Fruit fly (Drosophila melanogaster): ENCODE data around the gene nej.

Gene nej

dm6 chrX:9658095-9658838, 28.6 kb downstream of the nej start (continued):
- TF ChIP-seq ind (GFP tag; optimal IDR thresholded peaks at IDR 0.05) = no peak
- no peak for TF ChIP-seq ap (GFP tag; IDR thresholded peaks at IDR 0.05)
- peak; percentile 44 for TF ChIP-seq gcm (GFP tag; optimal IDR thresholded peaks at IDR 0.05)
- no peak for TF ChIP-seq CG7357 (GFP tag; IDR thresholded peaks at IDR 0.05)
- TF ChIP-seq gem (tag; optimal IDR thresholded peaks at IDR 0.05) = peak; percentile 13
- TF ChIP-seq CG8924 (tag; optimal IDR thresholded peaks at IDR 0.05) = no peak
- peak; percentile 31 for TF ChIP-seq oc (tag; optimal IDR thresholded peaks at IDR 0.05)
- TF ChIP-seq Poxn (GFP tag; IDR thresholded peaks at IDR 0.05) = no peak
- TF ChIP-seq tll (GFP tag; optimal IDR thresholded peaks at IDR 0.05) = no peak
- TF ChIP-seq Sox100B (GFP tag; optimal IDR thresholded peaks at IDR 0.05) = no peak
- peak; percentile 4 for TF ChIP-seq nmo (GFP tag; optimal IDR thresholded peaks at IDR 0.05)
- TF ChIP-seq cato (GFP tag; optimal IDR thresholded peaks at IDR 0.05; ENCODE audit: borderline replicate concordance) = no peak
- no peak for TF ChIP-seq tna (GFP tag; IDR thresholded peaks at IDR 0.05; ENCODE audit: partially characterized antibody)
- peak; percentile 45 for TF ChIP-seq gsb-n (tag; optimal IDR thresholded peaks at IDR 0.05)
- no peak for TF ChIP-seq CG4730 (GFP tag; IDR thresholded peaks at IDR 0.05)
- TF ChIP-seq Pdp1 (GFP tag; optimal IDR thresholded peaks at IDR 0.05) = peak in 1 of 2 experiments; percentile 3
- peak; percentile 93 for TF ChIP-seq Blimp-1 (GFP tag; optimal IDR thresholded peaks at IDR 0.05)
- no peak for TF ChIP-seq CG10431 (GFP tag; optimal IDR thresholded peaks at IDR 0.05)
- TF ChIP-seq mld (GFP tag; IDR thresholded peaks at IDR 0.05; ENCODE audit: partially characterized antibody) = 0 out of 3 replicates have a peak, but pooled peaks have one; percentile 6
- TF ChIP-seq MESR4 (GFP tag; optimal IDR thresholded peaks at IDR 0.05) = no peak
- TF ChIP-seq CG18764 (GFP tag; optimal IDR thresholded peaks at IDR 0.05) = no peak
- TF ChIP-seq Hmr (GFP tag; optimal IDR thresholded peaks at IDR 0.05) = no peak
- TF ChIP-seq bab2 (GFP tag; optimal IDR thresholded peaks at IDR 0.05) = no peak
- TF ChIP-seq lilli (GFP tag; optimal IDR thresholded peaks at IDR 0.05) = no peak
- TF ChIP-seq CG3163 (GFP tag; optimal IDR thresholded peaks at IDR 0.05) = no peak
- TF ChIP-seq luna (GFP tag; optimal IDR thresholded peaks at IDR 0.05) = no peak
- TF ChIP-seq Nf-YB (GFP tag; optimal IDR thresholded peaks at IDR 0.05) = no peak
- no peak for TF ChIP-seq CG9437 (GFP tag; optimal IDR thresholded peaks at IDR 0.05)
- TF ChIP-seq eve (GFP tag; optimal IDR thresholded peaks at IDR 0.05) = peak in 1 of 2 experiments; percentile 1
- TF ChIP-seq unpg (GFP tag; optimal IDR thresholded peaks at IDR 0.05) = no peak
- TF ChIP-seq lab (GFP tag; optimal IDR thresholded peaks at IDR 0.05) = no peak
- no peak for TF ChIP-seq sqz (GFP tag; optimal IDR thresholded peaks at IDR 0.05)
- TF ChIP-seq CG7786 (GFP tag; optimal IDR thresholded peaks at IDR 0.05) = no peak
- no peak for TF ChIP-seq CG4328 (GFP tag; optimal IDR thresholded peaks at IDR 0.05)
- TF ChIP-seq CG12236 (GFP tag; optimal IDR thresholded peaks at IDR 0.05) = no peak
- TF ChIP-seq kah (GFP tag; optimal IDR thresholded peaks at IDR 0.05) = peak; percentile 28
- no peak for TF ChIP-seq CG12155 (GFP tag; optimal IDR thresholded peaks at IDR 0.05)
- TF ChIP-seq da (GFP tag; optimal IDR thresholded peaks at IDR 0.05) = no peak
- no peak for TF ChIP-seq toy (GFP tag; IDR thresholded peaks at IDR 0.05)
- TF ChIP-seq CG11398 (GFP tag; optimal IDR thresholded peaks at IDR 0.05) = no peak
- TF ChIP-seq CG17829 (tag; optimal IDR thresholded peaks at IDR 0.05) = no peak
- no peak for TF ChIP-seq gfzf (GFP tag; optimal IDR thresholded peaks at IDR 0.05)
- no peak for TF ChIP-seq sens-2 (GFP tag; IDR thresholded peaks at IDR 0.05)
- TF ChIP-seq CG12219 (GFP tag; optimal IDR thresholded peaks at IDR 0.05) = no peak
- no peak for TF ChIP-seq hb (GFP tag; IDR thresholded peaks at IDR 0.05; ENCODE audit: partially characterized antibody)
- peak; percentile 5; the same call in 1 of the 3 replicates for TF ChIP-seq ken (GFP tag; IDR thresholded peaks at IDR 0.05)
- peak; percentile 30; the same call in 1 of the 3 replicates for TF ChIP-seq ci (GFP tag; IDR thresholded peaks at IDR 0.05)
- no peak for TF ChIP-seq run (tag; optimal IDR thresholded peaks at IDR 0.05)
- no peak for TF ChIP-seq Rfx (GFP tag; IDR thresholded peaks at IDR 0.05)

Measured in whole organism, embryonic.